Worm (Caenorhabditis elegans): ENCODE data around the gene W02B3.3.

Gene W02B3.3

DNA sequence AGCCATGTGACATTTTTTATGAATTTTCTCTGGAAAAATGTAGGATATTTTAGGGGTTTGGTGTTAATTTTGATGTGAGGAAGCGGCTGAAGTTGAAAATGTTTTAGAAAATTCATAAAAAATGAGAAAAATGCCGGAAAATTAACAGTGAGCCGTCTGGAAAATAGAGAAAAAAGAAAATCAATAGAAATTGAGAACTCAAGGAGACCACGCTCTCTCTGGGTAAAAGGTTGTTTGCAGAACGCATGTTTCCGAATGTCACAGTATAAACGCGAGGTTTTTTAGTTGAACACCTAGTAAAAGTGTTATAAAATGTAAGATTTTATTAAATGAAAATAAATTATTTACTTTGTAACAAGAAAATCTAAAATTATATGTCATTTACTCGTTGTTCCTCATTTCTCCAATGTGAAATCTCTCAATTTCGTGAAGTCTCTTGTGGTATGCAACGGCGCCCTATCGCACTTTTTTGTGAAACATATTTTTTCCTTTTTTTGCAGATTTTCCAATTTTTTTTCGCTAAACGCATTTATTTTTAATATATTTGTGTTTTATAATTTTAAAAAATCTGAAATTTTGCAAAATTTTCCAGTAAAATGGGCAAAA, 27.9 kb downstream of the W02B3.3 start, which contains the start of the genes tag-266 and tag-267:
TSS of gene tag-266 (minus strand) at position 29 of the 606 bp plus-strand sequence.
TSS of gene tag-267 (plus strand) at position 593 of the 606 bp plus-strand sequence.
- TF ChIP-seq sox-4 (tag; optimal IDR thresholded peaks at IDR 0.05) (peak; percentile 43), pax-3 (tag; optimal IDR thresholded peaks at IDR 0.05) (peak; percentile 92), lsy-2 (tag; optimal IDR thresholded peaks at IDR 0.05) (peak; percentile 61 to 83), hlh-4 (tag; optimal IDR thresholded peaks at IDR 0.05) (no peak), dsc-1 (tag; optimal IDR thresholded peaks at IDR 0.05) (peak; percentile 49), vab-15 (tag; optimal IDR thresholded peaks at IDR 0.05) (no peak), swsn-7 (tag; optimal IDR thresholded peaks at IDR 0.05) (peak; percentile 70), ztf-11 (tag; optimal IDR thresholded peaks at IDR 0.05) (peak in 1 of 2 experiments; percentile 76), nhr-11 (tag; optimal IDR thresholded peaks at IDR 0.05) (no peak), nhr-71 (tag; optimal IDR thresholded peaks at IDR 0.05) (peak; percentile 87), isw-1 (GFP tag; IDR thresholded peaks at IDR 0.05) (peak; percentile 82), ets-5 (GFP tag; IDR thresholded peaks at IDR 0.05) (no peak), dpl-1 (GFP tag; optimal IDR thresholded peaks at IDR 0.05) (peak; percentile 28 to 66 (median 54)), alr-1 (tag; optimal IDR thresholded peaks at IDR 0.05; ENCODE audit: borderline replicate concordance) (no peak), fos-1 (tag; optimal IDR thresholded peaks at IDR 0.05) (peak; percentile 55), egl-13 (tag; optimal IDR thresholded peaks at IDR 0.05) (peak; percentile 67), jun-1 (tag; optimal IDR thresholded peaks at IDR 0.05) (peak; percentile 20), snpc-4 (tag; optimal IDR thresholded peaks at IDR 0.05) (peak; percentile 48), ceh-88 (GFP tag; IDR thresholded peaks at IDR 0.05) (peak; percentile 83; the same call in 1 of the 2 replicates), ceh-63 (GFP tag; optimal IDR thresholded peaks at IDR 0.05) (peak; percentile 40), Y116A8C.19 (tag; optimal IDR thresholded peaks at IDR 0.05; ENCODE audit: borderline replicate concordance) (peak; percentile 3), mab-9 (GFP tag; IDR thresholded peaks at IDR 0.05) (peak; percentile 41; the same call in 1 of the 2 replicates), ceh-90 (tag; optimal IDR thresholded peaks at IDR 0.05) (peak; percentile 66), lin-39 (tag; optimal IDR thresholded peaks at IDR 0.05) (peak; percentile 4), nhr-47 (tag; optimal IDR thresholded peaks at IDR 0.05) (peak; percentile 88), egl-27 (tag; optimal IDR thresholded peaks at IDR 0.05) (no peak), nhr-237 (tag; optimal IDR thresholded peaks at IDR 0.05) (peak; percentile 69), tbx-2 (tag; optimal IDR thresholded peaks at IDR 0.05) (peak; percentile 77), elt-3 (tag; optimal IDR thresholded peaks at IDR 0.05) (no peak), ceh-82 (tag; optimal IDR thresholded peaks at IDR 0.05) (peak; percentile 20 to 64 (median 21)), unc-30 (tag; optimal IDR thresholded peaks at IDR 0.05) (no peak), xbp-1 (tag; optimal IDR thresholded peaks at IDR 0.05) (peak; percentile 70), nhr-77 (tag; optimal IDR thresholded peaks at IDR 0.05) (peak; percentile 59), C04F5.9 (tag; optimal IDR thresholded peaks at IDR 0.05) (peak; percentile 56), hlh-17 (GFP tag; optimal IDR thresholded peaks at IDR 0.05; ENCODE audit: borderline replicate concordance) (no peak), nhr-12 (tag; optimal IDR thresholded peaks at IDR 0.05) (no peak), efl-1 (optimal IDR thresholded peaks at IDR 0.05) (peak; percentile 59 to 62), efl-1 (GFP tag; optimal IDR thresholded peaks at IDR 0.05 in 1 of 2) (peak; percentile 64 to 91), sup-37 (GFP tag; optimal IDR thresholded peaks at IDR 0.05) (no peak), unc-62 (GFP tag; optimal IDR thresholded peaks at IDR 0.05) (no peak), mep-1 (tag; optimal IDR thresholded peaks at IDR 0.05) (peak; percentile 77), pqm-1 (tag; optimal IDR thresholded peaks at IDR 0.05) (no peak), nhr-20 (tag; optimal IDR thresholded peaks at IDR 0.05) (peak; percentile 65), fkh-4 (tag; optimal IDR thresholded peaks at IDR 0.05; ENCODE audit: borderline replicate concordance) (peak; percentile 41), C16A3.4 (tag; optimal IDR thresholded peaks at IDR 0.05) (peak; percentile 87), unc-130 (tag; optimal IDR thresholded peaks at IDR 0.05) (peak; percentile 44), sptf-1 (tag; optimal IDR thresholded peaks at IDR 0.05) (no peak), nhr-85 (tag) (peak; percentile 86), elt-2 (tag; optimal IDR thresholded peaks at IDR 0.05) (peak; percentile 25), nhr-19 (GFP tag; conservative IDR thresholded peaks at IDR 0.05) (peak; percentile 58), lin-15B (tag; optimal IDR thresholded peaks at IDR 0.05) (peak; percentile 40), ceh-8 (GFP tag; optimal IDR thresholded peaks at IDR 0.05) (peak; percentile 13)
